Fruit fly (Drosophila melanogaster) whole organism, embryonic: ENCODE data around the gene mof.

Experiments
- ATbp ChIP-seq: fragments of 200-800 bp; sonication (Bioruptor generic); optimal IDR thresholded peaks from 2 replicates; lab custom pipeline; 2017; ENCODE audit warnings: missing biosample characterization, mild to moderate bottlenecking, missing genetic modification characterization, missing genetic modification reagents
- Blimp-1 ChIP-seq: fragments of 200-800 bp; sonication (Bioruptor generic); optimal IDR thresholded peaks from 3 replicates; lab custom pipeline; 2018; ENCODE audit warnings: missing biosample characterization, missing genetic modification characterization, mild to moderate bottlenecking, moderate library complexity, missing genetic modification reagents
- CG10959 ChIP-seq: fragments of 200-800 bp; sonication (Bioruptor generic); IDR thresholded peaks from 2 replicates; pipeline ENCODE4 v1.3.6; 2022; ENCODE audit warnings: missing biosample characterization, missing genetic modification characterization
- CG11398 ChIP-seq: fragments of 200-800 bp; sonication (Bioruptor generic); optimal IDR thresholded peaks from 2 replicates; lab custom pipeline; 2016; ENCODE audit warnings: missing biosample characterization, missing genetic modification characterization
- CG11560 ChIP-seq: fragments of 200-800 bp; sonication (Bioruptor generic); IDR thresholded peaks from 3 replicates; pipeline ENCODE4 v1.3.6; 2022; ENCODE audit warnings: missing biosample characterization, missing genetic modification characterization
- CG11696 ChIP-seq: fragments of 200-800 bp; sonication (Bioruptor generic); IDR thresholded peaks from 2 replicates; pipeline ENCODE4 v1.3.6; 2022; ENCODE audit warnings: missing biosample characterization, missing genetic modification characterization
- CG12104 ChIP-seq: fragments of 200-800 bp; sonication (Bioruptor generic); optimal IDR thresholded peaks from 3 replicates; lab custom pipeline; 2016; ENCODE audit warnings: missing biosample characterization, missing genetic modification characterization
- CG13624 ChIP-seq: fragments of 200-800 bp; sonication (Bioruptor generic); optimal IDR thresholded peaks from 2 replicates; lab custom pipeline; 2016; ENCODE audit warnings: missing biosample characterization, missing genetic modification characterization
- CG17829 ChIP-seq: fragments of 200-800 bp; optimal IDR thresholded peaks from 2 replicates; lab custom pipeline; 2019; ENCODE audit warnings: missing biosample characterization, mild to moderate bottlenecking, missing genetic modification characterization, moderate library complexity
- CG1792 ChIP-seq: fragments of 200-800 bp; sonication (Bioruptor generic); optimal IDR thresholded peaks from 2 replicates; lab custom pipeline; 2016; ENCODE audit warnings: missing biosample characterization, missing genetic modification characterization
- CG2202 ChIP-seq: fragments of 200-800 bp; sonication (Bioruptor generic); optimal IDR thresholded peaks from 2 replicates; lab custom pipeline; 2018; ENCODE audit warnings: missing biosample characterization, mild to moderate bottlenecking, missing genetic modification characterization
- CG33213 ChIP-seq: fragments of 200-800 bp; sonication (Bioruptor generic); optimal IDR thresholded peaks from 3 replicates; lab custom pipeline; 2016; ENCODE audit warnings: missing biosample characterization, missing genetic modification characterization
- CG34224 ChIP-seq: fragments of 200-800 bp; sonication (Bioruptor generic); IDR thresholded peaks from 3 replicates; pipeline ENCODE4 v1.3.6; 2022; ENCODE audit warnings: missing biosample characterization, missing genetic modification characterization; ENCODE audit not compliant: partially characterized antibody
- CG43689 ChIP-seq: fragments of 200-800 bp; sonication (Bioruptor generic); IDR thresholded peaks from 2 replicates; pipeline ENCODE4 v1.3.6; 2022; ENCODE audit warnings: missing biosample characterization, missing genetic modification characterization
- CG4617 ChIP-seq: fragments of 200-800 bp; sonication (Bioruptor generic); optimal IDR thresholded peaks from 3 replicates; lab custom pipeline; 2016; ENCODE audit warnings: missing biosample characterization, missing genetic modification characterization, borderline replicate concordance
- CG4854 ChIP-seq: fragments of 200-800 bp; sonication (Bioruptor generic); optimal IDR thresholded peaks from 2 replicates; lab custom pipeline; 2016; ENCODE audit warnings: missing biosample characterization, missing genetic modification characterization, inconsistent platforms
- CG5180 ChIP-seq: fragments of 200-800 bp; sonication (Bioruptor generic); optimal IDR thresholded peaks from 3 replicates; lab custom pipeline; 2017; ENCODE audit warnings: missing biosample characterization, missing genetic modification characterization, mild to moderate bottlenecking, moderate library complexity, missing genetic modification reagents
- CG7372 ChIP-seq: fragments of 200-800 bp; sonication (Bioruptor generic); IDR thresholded peaks from 2 replicates; pipeline ENCODE4 v1.3.6; 2022; ENCODE audit warnings: missing biosample characterization, missing genetic modification characterization
- CG7987 ChIP-seq: fragments of 200-800 bp; sonication (Bioruptor generic); optimal IDR thresholded peaks from 2 replicates; lab custom pipeline; 2018; ENCODE audit warnings: missing biosample characterization, mild to moderate bottlenecking, missing genetic modification characterization, moderate library complexity
- CG8359 ChIP-seq: fragments of 200-800 bp; sonication (Bioruptor generic); optimal IDR thresholded peaks from 2 replicates; lab custom pipeline; 2017; ENCODE audit warnings: missing biosample characterization, mild to moderate bottlenecking, missing genetic modification characterization, borderline replicate concordance
- CG8765 ChIP-seq: fragments of 200-800 bp; sonication (Bioruptor generic); IDR thresholded peaks from 2 replicates; pipeline ENCODE4 v1.3.6; 2022; ENCODE audit warnings: missing biosample characterization, missing genetic modification characterization
- CG9437 ChIP-seq: fragments of 200-800 bp; sonication (Bioruptor generic); optimal IDR thresholded peaks from 2 replicates; lab custom pipeline; 2018; ENCODE audit warnings: missing biosample characterization, mild to moderate bottlenecking, missing genetic modification characterization
- CG9932 ChIP-seq: fragments of 200-800 bp; sonication (Bioruptor generic); IDR thresholded peaks from 2 replicates; pipeline ENCODE4 v1.3.6; 2022; ENCODE audit warnings: missing biosample characterization, missing genetic modification characterization
- Chrac-16 ChIP-seq: fragments of 200-800 bp; sonication (Bioruptor generic); optimal IDR thresholded peaks from 3 replicates; lab custom pipeline; 2016; ENCODE audit warnings: missing biosample characterization, missing genetic modification characterization
- Dad ChIP-seq: fragments of 200-800 bp; sonication (Bioruptor generic); optimal IDR thresholded peaks from 3 replicates; lab custom pipeline; 2016; ENCODE audit warnings: missing biosample characterization, missing genetic modification characterization
- GATAe ChIP-seq: fragments of 200-800 bp; sonication (Bioruptor generic); conservative IDR thresholded peaks from 2 replicates; pipeline ENCODE4 v1.3.6; 2022; ENCODE audit warnings: missing biosample characterization, missing genetic modification characterization
- H2.0 ChIP-seq: fragments of 200-800 bp; sonication (Bioruptor generic); IDR thresholded peaks from 2 replicates; pipeline ENCODE4 v1.3.6; 2022; ENCODE audit warnings: missing biosample characterization, missing genetic modification characterization
- HLH3B ChIP-seq: fragments of 200-800 bp; sonication (Bioruptor generic); IDR thresholded peaks from 2 replicates; pipeline ENCODE4 v1.3.6; 2022; ENCODE audit warnings: missing biosample characterization, missing genetic modification characterization
- Hsf ChIP-seq: fragments of 200-800 bp; sonication (Bioruptor generic); optimal IDR thresholded peaks from 3 replicates; lab custom pipeline; 2016; ENCODE audit warnings: missing biosample characterization, missing genetic modification characterization
- MTF-1 ChIP-seq: fragments of 200-800 bp; sonication (Bioruptor generic); optimal IDR thresholded peaks from 2 replicates; lab custom pipeline; 2018; ENCODE audit warnings: missing biosample characterization, mild to moderate bottlenecking, missing genetic modification characterization, borderline replicate concordance
- Usf ChIP-seq: fragments of 200-800 bp; sonication (Bioruptor generic); optimal IDR thresholded peaks from 2 replicates; lab custom pipeline; 2017; ENCODE audit warnings: missing genotype, missing biosample characterization, missing genetic modification characterization
- ac ChIP-seq: fragments of 200-800 bp; sonication (Bioruptor generic); optimal IDR thresholded peaks from 3 replicates; lab custom pipeline; 2017; ENCODE audit warnings: missing biosample characterization, mild to moderate bottlenecking, missing genetic modification characterization
- cad ChIP-seq: fragments of >200 bp; optimal IDR thresholded peaks from 2 replicates; lab custom pipeline; 2017; ENCODE audit warnings: missing biosample characterization, missing genetic modification characterization
- ci ChIP-seq: fragments of 200-800 bp; sonication (Bioruptor generic); IDR thresholded peaks from 3 replicates; pipeline ENCODE4 v1.3.6; 2022; ENCODE audit warnings: missing biosample characterization, missing genetic modification characterization
- cwo ChIP-seq: fragments of 200-800 bp; sonication (Bioruptor generic); optimal IDR thresholded peaks from 3 replicates; lab custom pipeline; 2017; ENCODE audit warnings: missing biosample characterization, missing genetic modification characterization, mild to moderate bottlenecking, moderate library complexity, missing genetic modification reagents
- gem ChIP-seq: fragments of 200-800 bp; sonication (Bioruptor generic); optimal IDR thresholded peaks from 2 replicates; lab custom pipeline; 2019; ENCODE audit warnings: missing biosample characterization, mild to moderate bottlenecking, missing genetic modification characterization, moderate library complexity
- gsb-n ChIP-seq: fragments of 200-800 bp; sonication (Bioruptor generic); optimal IDR thresholded peaks from 3 replicates; lab custom pipeline; 2018; ENCODE audit warnings: missing biosample characterization, mild to moderate bottlenecking, missing genetic modification characterization
- mld ChIP-seq: fragments of 200-800 bp; sonication (Bioruptor generic); IDR thresholded peaks from 3 replicates; pipeline ENCODE4 v1.3.6; 2022; ENCODE audit warnings: missing biosample characterization, missing genetic modification characterization; ENCODE audit not compliant: partially characterized antibody
- nau ChIP-seq: fragments of 200-800 bp; sonication (Bioruptor generic); optimal IDR thresholded peaks from 3 replicates; lab custom pipeline; 2017; ENCODE audit warnings: missing biosample characterization, mild to moderate bottlenecking, missing genetic modification characterization, missing genetic modification reagents
- odd ChIP-seq: fragments of 200-800 bp; sonication (Bioruptor generic); optimal IDR thresholded peaks from 2 replicates; lab custom pipeline; 2017; ENCODE audit warnings: missing biosample characterization, mild to moderate bottlenecking, missing genetic modification characterization
- org-1 ChIP-seq: fragments of 200-800 bp; sonication (Bioruptor generic); optimal IDR thresholded peaks from 2 replicates; lab custom pipeline; 2017; ENCODE audit warnings: missing biosample characterization, missing genetic modification characterization
- pros ChIP-seq: fragments of 200-800 bp; sonication (Bioruptor generic); optimal IDR thresholded peaks from 3 replicates; lab custom pipeline; 2019; ENCODE audit warnings: missing biosample characterization, mild to moderate bottlenecking, missing genetic modification characterization, moderate library complexity
- pzg ChIP-seq: fragments of 200-800 bp; sonication (Bioruptor generic); optimal IDR thresholded peaks from 3 replicates; lab custom pipeline; 2018; ENCODE audit warnings: missing biosample characterization, mild to moderate bottlenecking, missing genetic modification characterization, moderate library complexity
- schlank ChIP-seq: fragments of 200-800 bp; sonication (Bioruptor generic); optimal IDR thresholded peaks from 2 replicates; lab custom pipeline; 2018; ENCODE audit warnings: missing biosample characterization, mild to moderate bottlenecking, missing genetic modification characterization
- sim ChIP-seq: fragments of 200-800 bp; sonication (Bioruptor generic); IDR thresholded peaks from 2 replicates; pipeline ENCODE4 v1.3.6; 2022; ENCODE audit warnings: missing biosample characterization, missing genetic modification characterization
- so ChIP-seq: fragments of 200-800 bp; sonication (Bioruptor generic); IDR thresholded peaks from 3 replicates; pipeline ENCODE4 v1.3.6; 2022; ENCODE audit warnings: missing biosample characterization, missing genetic modification characterization
- trem ChIP-seq: fragments of 200-800 bp; optimal IDR thresholded peaks from 3 replicates; lab custom pipeline; 2019; ENCODE audit warnings: missing biosample characterization, mild to moderate bottlenecking, missing genetic modification characterization, moderate library complexity
- unpg ChIP-seq: fragments of 200-800 bp; sonication (Bioruptor generic); optimal IDR thresholded peaks from 3 replicates; lab custom pipeline; 2018; ENCODE audit warnings: missing biosample characterization, mild to moderate bottlenecking, missing genetic modification characterization, moderate library complexity
- vfl ChIP-seq: fragments of 200-800 bp; sonication (Bioruptor generic); optimal IDR thresholded peaks from 2 replicates; lab custom pipeline; 2016; ENCODE audit warnings: missing biosample characterization, missing genetic modification characterization
- wor ChIP-seq: fragments of 200-800 bp; sonication (Bioruptor generic); IDR thresholded peaks from 2 replicates; pipeline ENCODE4 v1.3.6; 2022; ENCODE audit warnings: missing biosample characterization, missing genetic modification characterization
- zfh1 ChIP-seq: fragments of 200-800 bp; sonication (Bioruptor generic); IDR thresholded peaks from 3 replicates; pipeline ENCODE4 v1.3.6; 2022; ENCODE audit warnings: missing biosample characterization, missing genetic modification characterization

The mof gene

DNA sequence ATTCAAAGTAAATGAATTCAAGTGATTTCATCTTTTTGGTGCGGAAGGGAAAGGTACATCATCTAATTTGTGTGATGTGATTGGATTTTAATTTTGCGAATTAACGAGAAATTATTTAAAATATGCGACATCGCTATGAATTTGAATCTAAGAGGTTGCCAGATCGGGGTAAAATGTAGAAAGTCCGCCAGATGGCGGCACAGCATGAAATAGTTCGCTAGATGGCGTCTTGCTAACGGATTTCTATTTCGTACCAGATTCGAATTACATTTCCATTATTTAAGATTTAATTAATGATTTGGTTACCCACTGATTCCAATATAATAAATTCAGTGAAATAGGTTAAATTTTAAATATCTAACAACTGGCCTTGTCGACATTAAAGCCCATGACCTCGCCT lies 6.7 kb upstream of the mof start (continued):
- TF ChIP-seq CG2202 (tag; lab: Kevin White, UChicago) (no peak), CG11398 (GFP tag; lab: Kevin White, UChicago) (no peak), so (GFP tag; lab: Robert Waterston, UW) (no peak), ci (GFP tag; lab: Robert Waterston, UW) (no peak), wor (GFP tag; lab: Robert Waterston, UW) (no peak), pros (GFP tag; lab: Kevin White, UChicago) (no peak), cwo (no peak), CG8359 (GFP tag; lab: Kevin White, UChicago) (no peak), CG9932 (GFP tag; lab: Robert Waterston, UW) (peak; percentile 58; the same call in 1 of the 2 replicates), H2.0 (no peak), mld (GFP tag; lab: Robert Waterston, UW) (no peak), org-1 (no peak), MTF-1 (peak; percentile 56), CG13624 (GFP tag; lab: Kevin White, UChicago) (peak; percentile 66), CG9437 (GFP tag; lab: Kevin White, UChicago) (no peak), cad (GFP tag; lab: Kevin White, UChicago) (no peak), gsb-n (tag; lab: Kevin White, UChicago) (no peak), CG12104 (GFP tag; lab: Kevin White, UChicago) (no peak), CG11696 (no peak), sim (GFP tag; lab: Robert Waterston, UW) (no peak), Chrac-16 (GFP tag; lab: Kevin White, UChicago) (peak; percentile 60), CG11560 (tag; lab: Robert Waterston, UW) (no peak), Dad (GFP tag; lab: Kevin White, UChicago) (no peak), GATAe (no peak), Hsf (peak; percentile 51), CG1792 (GFP tag; lab: Kevin White, UChicago) (no peak), CG4617 (GFP tag; lab: Kevin White, UChicago) (peak; percentile 23), odd (no peak), CG10959 (GFP tag; lab: Robert Waterston, UW) (no peak), CG17829 (tag; lab: Kevin White, UChicago) (peak; percentile 60), ATbp (GFP tag; lab: Kevin White, UChicago) (no peak), Usf (GFP tag; lab: Kevin White, UChicago) (no peak), CG7372 (GFP tag; lab: Robert Waterston, UW) (no peak), ac (GFP tag; lab: Kevin White, UChicago) (no peak), HLH3B (GFP tag; lab: Robert Waterston, UW) (no peak; the same call in 1 of the 2 replicates), CG43689 (GFP tag; lab: Robert Waterston, UW) (no peak), CG5180 (GFP tag; lab: Kevin White, UChicago) (no peak), CG4854 (peak; percentile 13), schlank (tag; lab: Kevin White, UChicago) (no peak), gem (peak; percentile 30), CG33213 (peak; percentile 47), pzg (GFP tag; lab: Kevin White, UChicago) (peak; percentile 53), nau (no peak), Blimp-1 (GFP tag; lab: Kevin White, UChicago) (no peak), CG34224 (GFP tag; lab: Robert Waterston, UW) (no peak), CG8765 (no peak), zfh1 (GFP tag; lab: Robert Waterston, UW) (peak; percentile 60; the same call in 2 of the 3 replicates), unpg (GFP tag; lab: Kevin White, UChicago) (peak; percentile 24), trem (tag; lab: Kevin White, UChicago) (peak; percentile 66), CG7987 (no peak), vfl (GFP tag; lab: Kevin White, UChicago) (no peak)
